Worm (Caenorhabditis elegans): ENCODE results near the gene fbxa-108.

DNA sequence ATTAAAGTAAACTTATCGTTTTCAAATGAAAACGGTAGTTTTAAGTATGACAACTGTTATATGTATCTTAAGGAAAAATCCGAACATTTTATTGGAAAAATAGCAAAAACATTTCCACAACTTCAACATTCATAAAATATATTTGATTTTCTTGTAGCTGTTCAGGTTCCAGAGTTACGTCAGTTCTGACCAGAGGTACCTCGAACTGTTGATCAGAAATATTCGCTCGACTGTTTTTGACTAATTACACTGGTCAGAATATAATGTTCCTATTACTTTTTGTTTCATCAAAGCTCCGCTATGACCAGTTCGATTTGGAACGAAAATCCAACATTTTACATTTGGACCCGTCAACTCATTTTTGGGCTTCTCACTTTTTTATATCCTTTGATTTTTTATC is 47.8 kb upstream of the fbxa-108 start, which contains the start of gene srh-31:
- TF ChIP-seq madf-10 (tag; optimal IDR thresholded peaks at IDR 0.05) (no peak), ztf-28 (GFP tag; IDR thresholded peaks at IDR 0.05) (no peak), lin-54 (GFP tag; optimal IDR thresholded peaks at IDR 0.05) (no peak), ama-1 (optimal IDR thresholded peaks at IDR 0.05) (no peak), ama-1 (GFP tag; optimal IDR thresholded peaks at IDR 0.05) (no peak), fkh-3 (tag; optimal IDR thresholded peaks at IDR 0.05) (no peak), Y53G8AR.9 (GFP tag; conservative IDR thresholded peaks at IDR 0.05) (no peak), cebp-1 (GFP tag; IDR thresholded peaks at IDR 0.05) (no peak), cebp-1 (tag; optimal IDR thresholded peaks at IDR 0.05) (no peak), F49E8.2 (tag; optimal IDR thresholded peaks at IDR 0.05; ENCODE audit: insufficient read depth) (no peak), aptf-2 (GFP tag; conservative IDR thresholded peaks at IDR 0.05) (no peak), pha-4 (tag; optimal IDR thresholded peaks at IDR 0.05) (no peak), aptf-3 (GFP tag; IDR thresholded peaks at IDR 0.05) (no peak), nhr-90 (tag; optimal IDR thresholded peaks at IDR 0.05) (no peak)
